Fruit fly (Drosophila melanogaster): ENCODE data around the gene CG5418.
A peak's percentile ranks its signal among the peaks of the same experiment; 100 is the strongest.

Gene CG5418

DNA sequence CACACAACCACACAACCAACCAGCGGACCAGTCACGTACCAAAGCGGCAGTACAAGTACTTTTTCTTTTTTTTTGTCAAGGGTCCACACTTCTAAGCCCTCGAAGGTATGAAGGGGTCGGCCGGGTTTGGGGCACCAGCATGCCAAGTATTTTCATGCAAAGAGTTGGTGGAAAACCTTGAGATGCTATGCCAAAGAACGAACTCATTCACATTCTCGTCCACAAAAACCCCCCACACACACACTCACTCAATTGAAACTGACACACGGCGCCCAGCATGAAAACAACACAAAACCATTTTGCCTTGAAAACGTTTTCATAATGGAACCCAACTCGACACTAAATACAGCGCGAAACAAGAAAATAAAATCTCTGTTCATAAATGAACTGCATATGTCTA, 47.4 kb upstream of the CG5418 start (continued):
- TF ChIP-seq Meics (GFP tag; optimal IDR thresholded peaks at IDR 0.05) (no peak), CG12769 (tag; optimal IDR thresholded peaks at IDR 0.05) (peak; percentile 11), tx (GFP tag; optimal IDR thresholded peaks at IDR 0.05) (no peak), Lpt (GFP tag; optimal IDR thresholded peaks at IDR 0.05) (no peak), CG15601 (tag; optimal IDR thresholded peaks at IDR 0.05) (peak; percentile 2), pnt (GFP tag; optimal IDR thresholded peaks at IDR 0.05) (no peak), Scr (GFP tag; IDR thresholded peaks at IDR 0.05; ENCODE audit: partially characterized antibody) (no peak), rib (GFP tag; IDR thresholded peaks at IDR 0.05) (no peak), ase (GFP tag; IDR thresholded peaks at IDR 0.05) (no peak), emc (GFP tag; optimal IDR thresholded peaks at IDR 0.05) (no peak)

- TF ChIP-seq Pdp1 (GFP tag; optimal IDR thresholded peaks at IDR 0.05) (peak in 1 of 2 experiments; percentile 73), Med (GFP tag) (peak; percentile 56), CG11398 (GFP tag; optimal IDR thresholded peaks at IDR 0.05) (no peak)
Measured at dm6 chr2L:12499189-12499588, 46.1 kb upstream of the CG5418 start.

DNA sequence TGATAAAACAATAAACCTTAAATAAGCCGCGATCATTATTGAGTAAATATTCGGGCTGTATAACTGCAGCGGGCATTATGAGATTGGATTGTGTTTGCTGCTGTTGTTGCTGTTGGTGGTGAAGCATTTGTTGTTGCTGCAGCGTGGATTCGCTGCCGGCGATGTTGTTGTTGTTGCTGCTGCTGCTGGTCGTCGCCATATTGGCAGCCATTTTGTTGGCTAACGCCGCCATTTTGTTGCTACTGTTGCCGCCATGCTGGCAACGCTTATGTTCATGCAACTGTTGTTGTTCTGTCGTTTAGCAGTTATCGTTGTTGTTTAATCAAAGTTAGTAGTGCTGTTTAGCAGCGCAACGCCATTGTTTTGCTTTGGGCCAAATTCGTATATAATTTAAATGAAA, 45.5 kb upstream of the CG5418 start:
- TF ChIP-seq Deaf1 (tag; optimal IDR thresholded peaks at IDR 0.05) (no peak), ATbp (GFP tag; optimal IDR thresholded peaks at IDR 0.05) (peak; percentile 14), sc (optimal IDR thresholded peaks at IDR 0.05) (no peak), sc (GFP tag; optimal IDR thresholded peaks at IDR 0.05) (peak; percentile 7), ash1 (GFP tag; optimal IDR thresholded peaks at IDR 0.05) (no peak), CG11504 (tag; optimal IDR thresholded peaks at IDR 0.05) (peak; percentile 29), Dp (GFP tag; optimal IDR thresholded peaks at IDR 0.05) (no peak), CG10979 (tag; optimal IDR thresholded peaks at IDR 0.05) (no peak), Sox100B (GFP tag; optimal IDR thresholded peaks at IDR 0.05) (peak; percentile 17), Sry-δ (GFP tag; optimal IDR thresholded peaks at IDR 0.05) (no peak), CG9817 (tag; optimal IDR thresholded peaks at IDR 0.05) (no peak), sqz (GFP tag; optimal IDR thresholded peaks at IDR 0.05) (no peak), Mes4 (GFP tag; optimal IDR thresholded peaks at IDR 0.05) (no peak), Hmr (GFP tag; optimal IDR thresholded peaks at IDR 0.05) (no peak), lbe (GFP tag; optimal IDR thresholded peaks at IDR 0.05) (no peak), row (GFP tag; IDR thresholded peaks at IDR 0.05) (no peak), Hey (tag; optimal IDR thresholded peaks at IDR 0.05) (no peak), H15 (GFP tag; IDR thresholded peaks at IDR 0.05) (no peak), dpn (GFP tag; optimal IDR thresholded peaks at IDR 0.05) (no peak), CG12236 (GFP tag; optimal IDR thresholded peaks at IDR 0.05) (no peak), tx (GFP tag; optimal IDR thresholded peaks at IDR 0.05) (no peak), Opbp (GFP tag; IDR thresholded peaks at IDR 0.05; ENCODE audit: partially characterized antibody) (no peak), B-H2 (GFP tag; optimal IDR thresholded peaks at IDR 0.05) (no peak), CG13894 (tag; optimal IDR thresholded peaks at IDR 0.05) (no peak), gro (GFP tag; optimal IDR thresholded peaks at IDR 0.05) (no peak), CG2120 (GFP tag; optimal IDR thresholded peaks at IDR 0.05) (no peak), cad (GFP tag; optimal IDR thresholded peaks at IDR 0.05) (no peak), Hr39 (optimal IDR thresholded peaks at IDR 0.05) (no peak), inv (GFP tag; IDR thresholded peaks at IDR 0.05; ENCODE audit: partially characterized antibody) (no peak), wek (GFP tag; optimal IDR thresholded peaks at IDR 0.05) (peak; percentile 45), Atf6 (GFP tag; IDR thresholded peaks at IDR 0.05) (peak; percentile 19; the same call in 1 of the 2 replicates), knrl (GFP tag; IDR thresholded peaks at IDR 0.05; ENCODE audit: partially characterized antibody) (no peak), ERR (GFP tag; optimal IDR thresholded peaks at IDR 0.05) (no peak), NC2α (GFP tag; optimal IDR thresholded peaks at IDR 0.05) (no peak), wdn (GFP tag; IDR thresholded peaks at IDR 0.05) (no peak), insv (GFP tag; optimal IDR thresholded peaks at IDR 0.05) (no peak), CTCF (GFP tag; optimal IDR thresholded peaks at IDR 0.05) (no peak), pnt (GFP tag; optimal IDR thresholded peaks at IDR 0.05) (no peak), PHDP (tag; optimal IDR thresholded peaks at IDR 0.05) (no peak)
